Fruit fly (Drosophila melanogaster): ENCODE results near the gene RhoL.

Gene RhoL

DNA sequence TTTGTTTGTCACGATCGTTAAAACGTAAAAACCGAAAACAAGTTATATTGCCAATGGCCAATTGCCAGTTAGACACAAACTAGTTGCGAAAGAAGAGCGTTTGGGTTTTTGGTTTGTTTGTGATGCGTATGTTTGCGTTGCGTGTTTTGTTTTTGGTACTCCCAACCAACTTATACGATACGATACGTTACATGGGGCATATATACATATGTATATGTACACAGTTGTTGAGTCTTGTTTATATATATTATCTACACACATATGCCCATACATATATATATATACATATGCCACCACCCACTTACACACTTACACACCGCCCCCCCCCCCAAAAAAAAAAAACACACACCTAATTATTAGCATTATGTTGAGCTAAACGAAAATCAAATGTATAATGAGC lies 54.1 kb downstream of the RhoL start (continued):
- peak; percentile 47 for TF ChIP-seq CG2678 (tag; optimal IDR thresholded peaks at IDR 0.05)
- no peak for TF ChIP-seq CG14050 (GFP tag; IDR thresholded peaks at IDR 0.05)
- no peak for TF ChIP-seq Hmx (GFP tag; optimal IDR thresholded peaks at IDR 0.05)
- TF ChIP-seq bowl (GFP tag; IDR thresholded peaks at IDR 0.05) = no peak
- peak; percentile 4 for TF ChIP-seq pfk (GFP tag; optimal IDR thresholded peaks at IDR 0.05)
- no peak for TF ChIP-seq CG3838 (GFP tag; optimal IDR thresholded peaks at IDR 0.05)
- peak; percentile 54 for TF ChIP-seq Fer1 (GFP tag; optimal IDR thresholded peaks at IDR 0.05)
- no peak for TF ChIP-seq dmrt11E (tag; optimal IDR thresholded peaks at IDR 0.05)
- no peak for TF ChIP-seq Ssrp (tag; optimal IDR thresholded peaks at IDR 0.05)
- peak; percentile 13 for TF ChIP-seq Nf-YC (tag; optimal IDR thresholded peaks at IDR 0.05)
- TF ChIP-seq CG6854 (GFP tag; optimal IDR thresholded peaks at IDR 0.05) = no peak
- TF ChIP-seq MESR4 (GFP tag; optimal IDR thresholded peaks at IDR 0.05) = no peak
- peak; percentile 49 for TF ChIP-seq CG17568 (GFP tag; optimal IDR thresholded peaks at IDR 0.05)
- TF ChIP-seq Lim3 (GFP tag; IDR thresholded peaks at IDR 0.05) = no peak
- TF ChIP-seq mirr (GFP tag; optimal IDR thresholded peaks at IDR 0.05) = peak; percentile 0
- peak; percentile 53 for TF ChIP-seq CG12071 (GFP tag; optimal IDR thresholded peaks at IDR 0.05)
- peak; percentile 46 for TF ChIP-seq CG10543 (GFP tag; optimal IDR thresholded peaks at IDR 0.05)
- TF ChIP-seq trh (GFP tag; optimal IDR thresholded peaks at IDR 0.05) = no peak
- TF ChIP-seq CG10431 (GFP tag; optimal IDR thresholded peaks at IDR 0.05) = no peak
- peak; percentile 36; the same call in 1 of the 2 replicates for TF ChIP-seq Xrp1 (GFP tag; IDR thresholded peaks at IDR 0.05)
- TF ChIP-seq CrebB (tag; optimal IDR thresholded peaks at IDR 0.05) = peak; percentile 21
- TF ChIP-seq CG6813 (GFP tag; optimal IDR thresholded peaks at IDR 0.05) = peak; percentile 30
- no peak for TF ChIP-seq ewg (GFP tag; optimal IDR thresholded peaks at IDR 0.05)
- no peak for TF ChIP-seq luna (GFP tag; optimal IDR thresholded peaks at IDR 0.05)
- no peak for TF ChIP-seq wdn (GFP tag; IDR thresholded peaks at IDR 0.05)
- TF ChIP-seq crol (GFP tag; IDR thresholded peaks at IDR 0.05) = no peak
- no peak for TF ChIP-seq CG9215 (GFP tag; IDR thresholded peaks at IDR 0.05)
- no peak for TF ChIP-seq gt (GFP tag; IDR thresholded peaks at IDR 0.05)
- peak; percentile 2 for TF ChIP-seq HmgZ (tag; optimal IDR thresholded peaks at IDR 0.05)
- no peak for TF ChIP-seq Dip2 (GFP tag; IDR thresholded peaks at IDR 0.05)
- peak; percentile 18 for TF ChIP-seq Fer3 (tag; optimal IDR thresholded peaks at IDR 0.05)
- TF ChIP-seq CG8290 (GFP tag; optimal IDR thresholded peaks at IDR 0.05) = no peak
- peak in 1 of 2 experiments; percentile 10 for TF ChIP-seq CG8290 (tag; optimal IDR thresholded peaks at IDR 0.05)
- peak; percentile 15 for TF ChIP-seq odd (GFP tag; optimal IDR thresholded peaks at IDR 0.05)
- TF ChIP-seq btn (GFP tag; optimal IDR thresholded peaks at IDR 0.05) = no peak
- TF ChIP-seq org-1 (GFP tag; optimal IDR thresholded peaks at IDR 0.05) = no peak
- TF ChIP-seq Med (GFP tag) = peak; percentile 58
- no peak for TF ChIP-seq hth (optimal IDR thresholded peaks at IDR 0.05)
- TF ChIP-seq NC2α (GFP tag; optimal IDR thresholded peaks at IDR 0.05) = no peak
- TF ChIP-seq CG32767 (GFP tag; IDR thresholded peaks at IDR 0.05) = no peak
